Fruit fly (Drosophila melanogaster): ENCODE results near the gene CG14456.

CG14456 gene

dm6 chr3L:22648372-22648771, 38.6 kb upstream of the CG14456 start, which contains the start of gene CG33770:
CG33770 (plus strand) TSS chr3L:22648672.
- TF ChIP-seq h (GFP tag; optimal IDR thresholded peaks at IDR 0.05): no peak
- TF ChIP-seq ey (GFP tag; optimal IDR thresholded peaks at IDR 0.05): no peak
- TF ChIP-seq Rel (GFP tag; optimal IDR thresholded peaks at IDR 0.05): no peak
- no peak for TF ChIP-seq Rel (tag; optimal IDR thresholded peaks at IDR 0.05)
- no peak for TF ChIP-seq Hr78 (GFP tag; optimal IDR thresholded peaks at IDR 0.05)
- TF ChIP-seq sv (GFP tag; optimal IDR thresholded peaks at IDR 0.05): no peak
- TF ChIP-seq Dif (GFP tag; optimal IDR thresholded peaks at IDR 0.05; ENCODE audit: partially characterized antibody): no peak
- no peak for TF ChIP-seq Hnf4 (GFP tag; optimal IDR thresholded peaks at IDR 0.05)
- no peak for TF ChIP-seq CG32264 (GFP tag; optimal IDR thresholded peaks at IDR 0.05)
- no peak for TF ChIP-seq OdsH (GFP tag; optimal IDR thresholded peaks at IDR 0.05)
- no peak for TF ChIP-seq fru (GFP tag; optimal IDR thresholded peaks at IDR 0.05)
- TF ChIP-seq Jra (GFP tag; optimal IDR thresholded peaks at IDR 0.05): no peak
- TF ChIP-seq dl (GFP tag; optimal IDR thresholded peaks at IDR 0.05; ENCODE audit: insufficient read depth in 1 of 2, partially characterized antibody in 2 of 2): no peak
- no peak for TF ChIP-seq sage (GFP tag; optimal IDR thresholded peaks at IDR 0.05)
- TF ChIP-seq Hr83 (GFP tag; optimal IDR thresholded peaks at IDR 0.05; ENCODE audit: poor library complexity, severe bottlenecking): no peak
- TF ChIP-seq br (GFP tag; optimal IDR thresholded peaks at IDR 0.05): no peak
- no peak for TF ChIP-seq lola (GFP tag; optimal IDR thresholded peaks at IDR 0.05)
- TF ChIP-seq Dfd (GFP tag; optimal IDR thresholded peaks at IDR 0.05): no peak
- TF ChIP-seq foxo (GFP tag; optimal IDR thresholded peaks at IDR 0.05): no peak
- TF ChIP-seq pan (optimal IDR thresholded peaks at IDR 0.05): no peak

- TF ChIP-seq Hr83 (GFP tag; optimal IDR thresholded peaks at IDR 0.05; ENCODE audit: poor library complexity, severe bottlenecking) (no peak), CG32264 (GFP tag; optimal IDR thresholded peaks at IDR 0.05) (no peak), Dif (GFP tag; optimal IDR thresholded peaks at IDR 0.05; ENCODE audit: partially characterized antibody) (no peak), dmrt93B (GFP tag; optimal IDR thresholded peaks at IDR 0.05) (no peak), dl (GFP tag; optimal IDR thresholded peaks at IDR 0.05; ENCODE audit: insufficient read depth in 1 of 2, partially characterized antibody in 2 of 2) (no peak)
Observed at dm6 chr3L:22649096-22649495, 37.9 kb upstream of the CG14456 start, which contains the start of gene CG33771. CG33771 (plus strand) TSS chr3L:22649396.

- TF ChIP-seq Jra (GFP tag; optimal IDR thresholded peaks at IDR 0.05) (no peak), dmrt93B (GFP tag; optimal IDR thresholded peaks at IDR 0.05) (no peak), tai (GFP tag; optimal IDR thresholded peaks at IDR 0.05) (no peak), Dif (GFP tag; optimal IDR thresholded peaks at IDR 0.05; ENCODE audit: partially characterized antibody) (no peak), ey (GFP tag; optimal IDR thresholded peaks at IDR 0.05) (no peak), CrebA (GFP tag; optimal IDR thresholded peaks at IDR 0.05; ENCODE audit: borderline replicate concordance) (no peak), Hr83 (GFP tag; optimal IDR thresholded peaks at IDR 0.05; ENCODE audit: poor library complexity, severe bottlenecking) (no peak), Abd-B (GFP tag; optimal IDR thresholded peaks at IDR 0.05) (no peak), Hr78 (GFP tag; optimal IDR thresholded peaks at IDR 0.05) (no peak), Dfd (GFP tag; optimal IDR thresholded peaks at IDR 0.05) (no peak)
Observed at dm6 chr3L:22652425-22652824, 34.6 kb upstream of the CG14456 start, which contains the start of gene CG33772. CG33772 (minus strand) TSS chr3L:22652525.

- TF ChIP-seq rgr (GFP tag; optimal IDR thresholded peaks at IDR 0.05): peak; percentile 49
- peak; percentile 25 for TF ChIP-seq fru (GFP tag; optimal IDR thresholded peaks at IDR 0.05)
- peak; percentile 11 for TF ChIP-seq OdsH (GFP tag; optimal IDR thresholded peaks at IDR 0.05)
- peak; percentile 27 for TF ChIP-seq HLH106 (tag; optimal IDR thresholded peaks at IDR 0.05)
- no peak for TF ChIP-seq Rel (GFP tag; optimal IDR thresholded peaks at IDR 0.05)
- TF ChIP-seq Rel (tag; optimal IDR thresholded peaks at IDR 0.05): no peak
- peak; percentile 1 for TF ChIP-seq Sp1 (GFP tag; optimal IDR thresholded peaks at IDR 0.05)
- peak; percentile 44 for TF ChIP-seq ey (GFP tag; optimal IDR thresholded peaks at IDR 0.05)
- peak in 1 of 2 experiments; percentile 8 for TF ChIP-seq foxo (GFP tag; optimal IDR thresholded peaks at IDR 0.05)
- TF ChIP-seq h (GFP tag; optimal IDR thresholded peaks at IDR 0.05): peak; percentile 46
- no peak for TF ChIP-seq Dif (GFP tag; optimal IDR thresholded peaks at IDR 0.05; ENCODE audit: partially characterized antibody)
Observed at dm6 chr3L:22665110-22665509, 21.9 kb upstream of the CG14456 start.

dm6 chr3L:22669275-22670006, 17.6 kb upstream of the CG14456 start, which contains the start of gene Jhbp6:
Jhbp6 (plus strand) TSS chr3L:22669956.
- no peak for TF ChIP-seq Rel (GFP tag; optimal IDR thresholded peaks at IDR 0.05)
- peak; percentile 13 for TF ChIP-seq Rel (tag; optimal IDR thresholded peaks at IDR 0.05)
- peak; percentile 12 for TF ChIP-seq rgr (GFP tag; optimal IDR thresholded peaks at IDR 0.05)
- TF ChIP-seq Mio (GFP tag; optimal IDR thresholded peaks at IDR 0.05): no peak

Data from whole organism, wandering third instar larva.